Fruit fly (Drosophila melanogaster): ENCODE results near the gene CG2202.

The CG2202 gene

DNA sequence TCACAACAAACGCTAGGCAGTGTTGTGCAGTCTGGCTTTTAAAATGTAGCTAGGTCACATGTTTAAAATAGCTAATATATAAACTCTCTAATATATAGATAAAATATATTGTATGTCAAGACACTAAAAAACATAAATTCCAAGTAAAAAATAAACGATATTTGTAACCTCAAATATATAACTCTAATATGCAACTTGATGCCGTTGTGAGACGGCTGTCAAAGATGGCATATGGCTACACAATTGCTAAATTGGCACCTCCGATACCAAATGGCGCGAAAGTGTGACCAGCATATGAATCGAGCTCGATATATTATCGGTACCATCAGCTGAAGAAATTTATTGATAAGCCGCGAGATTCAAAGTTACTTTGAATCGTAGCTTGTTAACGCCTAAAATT lies 50.7 kb downstream of the CG2202 start, which contains the start of gene CG1582 (continued):
- TF ChIP-seq emc (GFP tag; optimal IDR thresholded peaks at IDR 0.05) (no peak), Hr3 (GFP tag; optimal IDR thresholded peaks at IDR 0.05) (no peak), CG11696 (GFP tag; IDR thresholded peaks at IDR 0.05) (no peak), Nf-YC (tag; optimal IDR thresholded peaks at IDR 0.05) (no peak), CG10431 (GFP tag; optimal IDR thresholded peaks at IDR 0.05) (no peak), crol (GFP tag; IDR thresholded peaks at IDR 0.05) (no peak), Mes4 (GFP tag; optimal IDR thresholded peaks at IDR 0.05) (no peak), repo (GFP tag; optimal IDR thresholded peaks at IDR 0.05) (no peak), Dp (GFP tag; optimal IDR thresholded peaks at IDR 0.05) (peak; percentile 80), maf-S (GFP tag; optimal IDR thresholded peaks at IDR 0.05) (no peak), lbe (GFP tag; optimal IDR thresholded peaks at IDR 0.05) (no peak), CG15514 (GFP tag; optimal IDR thresholded peaks at IDR 0.05) (peak; percentile 59), CG7372 (GFP tag; IDR thresholded peaks at IDR 0.05) (no peak), CG4617 (GFP tag; optimal IDR thresholded peaks at IDR 0.05; ENCODE audit: borderline replicate concordance) (peak; percentile 11), dati (GFP tag; IDR thresholded peaks at IDR 0.05) (no peak), CG6765 (GFP tag; optimal IDR thresholded peaks at IDR 0.05) (no peak), corto (GFP tag; optimal IDR thresholded peaks at IDR 0.05) (no peak), CG16815 (GFP tag; optimal IDR thresholded peaks at IDR 0.05) (no peak), CG12155 (GFP tag; optimal IDR thresholded peaks at IDR 0.05) (peak; percentile 6), ci (GFP tag; IDR thresholded peaks at IDR 0.05) (no peak), CG8359 (GFP tag; optimal IDR thresholded peaks at IDR 0.05; ENCODE audit: borderline replicate concordance) (no peak), wek (GFP tag; optimal IDR thresholded peaks at IDR 0.05) (no peak), CG2678 (tag; optimal IDR thresholded peaks at IDR 0.05) (no peak), Dref (GFP tag; IDR thresholded peaks at IDR 0.05) (peak; percentile 70), ap (GFP tag; IDR thresholded peaks at IDR 0.05) (no peak), CG8290 (GFP tag; optimal IDR thresholded peaks at IDR 0.05) (no peak), CG8290 (tag; optimal IDR thresholded peaks at IDR 0.05) (no peak), Awh (GFP tag; IDR thresholded peaks at IDR 0.05) (no peak), CG11504 (tag; optimal IDR thresholded peaks at IDR 0.05) (no peak), pan (optimal IDR thresholded peaks at IDR 0.05) (no peak), pan (GFP tag; optimal IDR thresholded peaks at IDR 0.05 in 1 of 2, IDR thresholded peaks at IDR 0.05 in 1 of 2) (no peak), tll (GFP tag; optimal IDR thresholded peaks at IDR 0.05) (peak; percentile 22 to 45), CG4820 (GFP tag; optimal IDR thresholded peaks at IDR 0.05) (peak; percentile 13), Poxn (GFP tag; IDR thresholded peaks at IDR 0.05) (no peak), CG42726 (GFP tag; IDR thresholded peaks at IDR 0.05; ENCODE audit: partially characterized antibody) (no peak), Bteb2 (GFP tag; optimal IDR thresholded peaks at IDR 0.05) (no peak), CkIIα-i1 (GFP tag; IDR thresholded peaks at IDR 0.05) (no peak), her (GFP tag; optimal IDR thresholded peaks at IDR 0.05) (no peak), PHDP (tag; optimal IDR thresholded peaks at IDR 0.05) (no peak), CG1024 (GFP tag; IDR thresholded peaks at IDR 0.05) (no peak), bowl (GFP tag; IDR thresholded peaks at IDR 0.05) (no peak), CG7271 (tag; optimal IDR thresholded peaks at IDR 0.05) (no peak), Med (GFP tag) (peak; percentile 51), CG12236 (GFP tag; optimal IDR thresholded peaks at IDR 0.05) (no peak), slbo (GFP tag; IDR thresholded peaks at IDR 0.05) (peak; percentile 10; the same call in 1 of the 2 replicates), klu (GFP tag; IDR thresholded peaks at IDR 0.05) (no peak), gfzf (GFP tag; optimal IDR thresholded peaks at IDR 0.05) (peak; percentile 50), shn (GFP tag; optimal IDR thresholded peaks at IDR 0.05) (no peak), eyg (GFP tag; optimal IDR thresholded peaks at IDR 0.05) (no peak), ssp (GFP tag; IDR thresholded peaks at IDR 0.05) (no peak), hbn (GFP tag; IDR thresholded peaks at IDR 0.05; ENCODE audit: partially characterized antibody) (no peak), CG2129 (GFP tag; IDR thresholded peaks at IDR 0.05; ENCODE audit: partially characterized antibody) (no peak), Fer1 (GFP tag; optimal IDR thresholded peaks at IDR 0.05) (peak; percentile 50)
